Fruit fly (Drosophila melanogaster) whole organism, adult: Measurements from ENCODE around the gene msl-1.

Source experiments
- CG12768 ChIP-seq: fragments of 200-800 bp; sonication (Bioruptor generic); optimal IDR thresholded peaks from 2 replicates; lab custom pipeline; 2017; ENCODE audit warnings: missing biosample characterization, missing genetic modification characterization, mild to moderate bottlenecking, moderate library complexity, missing genetic modification reagents
- CG14711 ChIP-seq: fragments of 200-800 bp; sonication (Bioruptor generic); optimal IDR thresholded peaks from 2 replicates; lab custom pipeline; 2018; ENCODE audit warnings: missing biosample characterization, mild to moderate bottlenecking, missing genetic modification characterization, moderate library complexity
- Clk ChIP-seq: fragments of 200-800 bp; sonication (Bioruptor generic); optimal IDR thresholded peaks from 2 replicates; lab custom pipeline; 2017; ENCODE audit warnings: missing biosample characterization, missing genetic modification characterization
- bab1 ChIP-seq: fragments of 200-800 bp; sonication (Bioruptor generic); optimal IDR thresholded peaks from 3 replicates; lab custom pipeline; 2019; ENCODE audit warnings: missing biosample characterization, mild to moderate bottlenecking, missing genetic modification characterization, moderate library complexity
- cnc ChIP-seq, 2 experiments: fragments of >200 bp; optimal IDR thresholded peaks; 2 replicates each; lab custom pipeline; 2017

- TF ChIP-seq CG14711 (tag; lab: Kevin White, UChicago): no peak
- TF ChIP-seq bab1 (GFP tag; lab: Kevin White, UChicago): no peak
- TF ChIP-seq cnc (optimal IDR thresholded peaks at IDR 0.05; lab: Kevin White, UChicago): no peak
- no peak for TF ChIP-seq Clk (GFP tag; lab: Kevin White, UChicago)
- no peak for TF ChIP-seq CG12768
Measured at dm6 chr2L:18656691-18657237, 31.8 kb downstream of the msl-1 start.
